Worm (Caenorhabditis elegans): ENCODE results near the gene Y64G10A.1.

DNA sequence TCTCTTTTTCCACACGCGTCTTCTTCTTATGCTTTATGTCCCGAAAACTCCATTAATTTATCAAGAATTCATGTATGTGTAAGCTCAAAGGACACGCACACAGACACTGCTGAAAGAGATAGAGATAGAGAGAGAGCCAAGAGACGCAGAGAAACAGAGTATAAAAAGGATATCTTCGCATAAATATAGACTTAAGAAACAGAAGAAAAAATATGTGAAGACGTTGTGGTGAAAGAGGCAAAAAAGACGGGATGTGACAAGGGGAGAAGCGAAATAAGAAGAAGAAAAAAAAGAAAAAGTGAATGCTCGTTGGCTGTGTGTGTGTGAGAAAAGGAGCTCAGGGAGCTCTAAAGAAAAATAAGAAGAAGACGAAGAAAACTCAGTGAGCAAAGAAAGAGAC is 21.9 kb upstream of the Y64G10A.1 start:
- TF ChIP-seq ceh-82 (tag; optimal IDR thresholded peaks at IDR 0.05) = no peak
- TF ChIP-seq aly-2 (tag; optimal IDR thresholded peaks at IDR 0.05) = no peak
- no peak for TF ChIP-seq snpc-4 (tag; optimal IDR thresholded peaks at IDR 0.05)

Data from whole organism, L2 larva.